Fruit fly (Drosophila melanogaster): ENCODE results near the gene CG1958.

- no peak for TF ChIP-seq EcR (GFP tag; optimal IDR thresholded peaks at IDR 0.05)
- no peak for TF ChIP-seq rn (GFP tag; IDR thresholded peaks at IDR 0.05)
- TF ChIP-seq CG15710 (tag; optimal IDR thresholded peaks at IDR 0.05) = no peak
- no peak for TF ChIP-seq CG8301 (tag; optimal IDR thresholded peaks at IDR 0.05)
- no peak for TF ChIP-seq CG34367 (tag; optimal IDR thresholded peaks at IDR 0.05)
- no peak for TF ChIP-seq CG4496 (GFP tag; IDR thresholded peaks at IDR 0.05)
- no peak for TF ChIP-seq CG9948 (tag; optimal IDR thresholded peaks at IDR 0.05)
- no peak for TF ChIP-seq CG8159 (tag; optimal IDR thresholded peaks at IDR 0.05)
- TF ChIP-seq CG17806 (tag; optimal IDR thresholded peaks at IDR 0.05) = no peak
- TF ChIP-seq CG12605 (GFP tag; IDR thresholded peaks at IDR 0.05) = no peak
- no peak for TF ChIP-seq gl (tag; optimal IDR thresholded peaks at IDR 0.05)
- TF ChIP-seq CG14655 (GFP tag; optimal IDR thresholded peaks at IDR 0.05) = no peak
- TF ChIP-seq CG32121 (GFP tag; IDR thresholded peaks at IDR 0.05) = no peak
Observed at dm6 chrX:7271376-7272015, 4.8 kb downstream of the CG1958 start.
